Fruit fly (Drosophila melanogaster): ENCODE measurements around the gene CG7573.

CG7573 gene

DNA sequence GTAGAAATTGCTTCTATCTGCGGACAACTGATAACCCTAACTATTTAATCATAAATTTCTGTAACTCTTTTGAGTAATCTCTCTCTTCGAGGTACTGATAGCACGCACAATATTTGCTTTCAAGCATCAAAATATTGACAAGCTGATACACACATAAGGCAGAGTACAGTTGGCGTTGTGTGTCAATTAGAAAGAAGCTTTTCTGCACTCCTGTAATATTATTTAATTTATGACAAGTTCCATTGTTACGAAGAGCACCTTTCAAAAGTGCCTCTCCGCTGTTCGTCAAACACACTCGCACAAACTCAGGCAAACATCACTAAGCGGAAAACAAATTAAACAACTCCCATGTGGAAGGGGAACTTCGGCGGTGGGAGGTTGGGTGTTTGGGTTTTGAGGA is 5.9 kb downstream of the CG7573 start (continued):
- TF ChIP-seq CG7357 (GFP tag; IDR thresholded peaks at IDR 0.05), result no peak
- no peak for TF ChIP-seq ewg (GFP tag; optimal IDR thresholded peaks at IDR 0.05)
- TF ChIP-seq chm (GFP tag; IDR thresholded peaks at IDR 0.05), result 0 out of 2 replicates have a peak, but pooled peaks have one; percentile 40
- TF ChIP-seq CG1603 (tag; optimal IDR thresholded peaks at IDR 0.05), result peak; percentile 50
- TF ChIP-seq Rx (GFP tag; IDR thresholded peaks at IDR 0.05), result no peak
- TF ChIP-seq CG13624 (GFP tag; optimal IDR thresholded peaks at IDR 0.05), result no peak
- TF ChIP-seq CG7271 (tag; optimal IDR thresholded peaks at IDR 0.05), result no peak
- no peak for TF ChIP-seq H2.0 (GFP tag; IDR thresholded peaks at IDR 0.05)
- peak; percentile 64 for TF ChIP-seq CG8281 (tag; optimal IDR thresholded peaks at IDR 0.05)
- TF ChIP-seq sd (tag; optimal IDR thresholded peaks at IDR 0.05), result no peak
- no peak for TF ChIP-seq CG3163 (GFP tag; optimal IDR thresholded peaks at IDR 0.05)
- TF ChIP-seq CG3838 (GFP tag; optimal IDR thresholded peaks at IDR 0.05), result no peak
- no peak for TF ChIP-seq abd-A (tag; optimal IDR thresholded peaks at IDR 0.05)
- no peak for TF ChIP-seq Trl (optimal IDR thresholded peaks at IDR 0.05)
- no peak for TF ChIP-seq Trl (GFP tag; optimal IDR thresholded peaks at IDR 0.05)
- no peak for TF ChIP-seq Pdp1 (GFP tag; optimal IDR thresholded peaks at IDR 0.05)
- peak; percentile 20 for TF ChIP-seq PHDP (tag; optimal IDR thresholded peaks at IDR 0.05)
- TF ChIP-seq NC2β (GFP tag; optimal IDR thresholded peaks at IDR 0.05), result no peak
- no peak for TF ChIP-seq D (optimal IDR thresholded peaks at IDR 0.05)
- no peak for TF ChIP-seq D (GFP tag; optimal IDR thresholded peaks at IDR 0.05)
- TF ChIP-seq D19A (tag; optimal IDR thresholded peaks at IDR 0.05), result no peak
- no peak for TF ChIP-seq Camta (GFP tag; optimal IDR thresholded peaks at IDR 0.05)
- TF ChIP-seq CG6254 (GFP tag; optimal IDR thresholded peaks at IDR 0.05), result no peak
- TF ChIP-seq Sry-δ (GFP tag; optimal IDR thresholded peaks at IDR 0.05), result no peak
- TF ChIP-seq ttk (GFP tag; IDR thresholded peaks at IDR 0.05), result no peak
- TF ChIP-seq sens (GFP tag), result peak; percentile 88
- TF ChIP-seq CG2120 (GFP tag; optimal IDR thresholded peaks at IDR 0.05), result no peak
- TF ChIP-seq seq (GFP tag; IDR thresholded peaks at IDR 0.05), result no peak
- no peak for TF ChIP-seq maf-S (GFP tag; optimal IDR thresholded peaks at IDR 0.05)
- TF ChIP-seq CG31365 (tag; optimal IDR thresholded peaks at IDR 0.05), result no peak
- no peak for TF ChIP-seq CG9437 (GFP tag; optimal IDR thresholded peaks at IDR 0.05)
- TF ChIP-seq gem (tag; optimal IDR thresholded peaks at IDR 0.05), result peak; percentile 23
- TF ChIP-seq kni (GFP tag; optimal IDR thresholded peaks at IDR 0.05), result no peak
- no peak for TF ChIP-seq psq (GFP tag; optimal IDR thresholded peaks at IDR 0.05)
- TF ChIP-seq HmgD (GFP tag; optimal IDR thresholded peaks at IDR 0.05), result no peak
- TF ChIP-seq CG12104 (GFP tag; optimal IDR thresholded peaks at IDR 0.05), result no peak
- no peak for TF ChIP-seq fd3F (GFP tag; optimal IDR thresholded peaks at IDR 0.05)
- no peak for TF ChIP-seq CG8388 (GFP tag; optimal IDR thresholded peaks at IDR 0.05)
- TF ChIP-seq jing (GFP tag; optimal IDR thresholded peaks at IDR 0.05), result no peak
- TF ChIP-seq ab (GFP tag; optimal IDR thresholded peaks at IDR 0.05), result no peak
- no peak for TF ChIP-seq Jarid2 (GFP tag; optimal IDR thresholded peaks at IDR 0.05)
- no peak for TF ChIP-seq CG34376 (GFP tag; optimal IDR thresholded peaks at IDR 0.05)
- peak; percentile 29 for TF ChIP-seq Asciz (GFP tag; optimal IDR thresholded peaks at IDR 0.05)
- TF ChIP-seq slbo (GFP tag; IDR thresholded peaks at IDR 0.05), result no peak
- TF ChIP-seq CG8359 (GFP tag; optimal IDR thresholded peaks at IDR 0.05; ENCODE audit: borderline replicate concordance), result peak; percentile 24
- TF ChIP-seq CG12942 (GFP tag; optimal IDR thresholded peaks at IDR 0.05), result no peak
- TF ChIP-seq CG1233 (GFP tag; optimal IDR thresholded peaks at IDR 0.05), result no peak
- TF ChIP-seq Max (GFP tag; optimal IDR thresholded peaks at IDR 0.05), result no peak
- peak; percentile 51 for TF ChIP-seq ATbp (GFP tag; optimal IDR thresholded peaks at IDR 0.05)
- no peak for TF ChIP-seq GATAe (GFP tag; conservative IDR thresholded peaks at IDR 0.05)

Data from whole organism, embryonic.